ENCODE assay signal across 2 fruit fly cellular contexts in the genomic region with DNA sequence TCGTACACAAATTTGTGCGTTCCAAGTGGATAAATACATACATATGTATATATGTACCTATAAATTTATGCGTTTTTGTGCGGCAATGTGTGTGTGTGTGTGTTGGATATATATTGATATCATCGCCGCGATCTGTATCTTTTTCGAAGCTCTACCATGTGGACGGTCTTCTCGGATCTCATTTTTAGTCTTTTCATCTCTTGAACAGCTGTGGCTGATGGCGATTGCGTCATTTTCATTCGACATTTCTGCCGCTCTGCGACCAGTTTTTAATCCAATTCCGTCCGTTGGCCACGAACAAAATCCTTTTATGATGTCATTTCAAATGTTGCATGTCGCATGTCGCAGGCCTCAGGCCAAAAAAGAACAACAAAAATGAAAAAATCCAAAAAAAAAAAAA.
TF ChIP-seq lines count a peak whose summit lies in the region.

No protein-coding gene starts in this region.

- TF ChIP-seq CTCF in whole organism, embryonic (GFP tag; optimal IDR thresholded peaks at IDR 0.05; lab: Kevin White, UChicago): no peak

TF ChIP-seq in whole organism, embryonic, 481 proteins besides CTCF, POLR2A, EP300 and RAD21:
- TF ChIP-seq Pdp1 (GFP tag; optimal IDR thresholded peaks at IDR 0.05; lab: Kevin White, UChicago) (peak in 1 of 2 experiments; percentile 83), CG9797 (GFP tag; optimal IDR thresholded peaks at IDR 0.05; lab: Kevin White, UChicago) (no peak), CG7372 (GFP tag; IDR thresholded peaks at IDR 0.05; lab: Robert Waterston, UW) (no peak), Sry-β (GFP tag; optimal IDR thresholded peaks at IDR 0.05; lab: Kevin White, UChicago) (no peak), cg (GFP tag; optimal IDR thresholded peaks at IDR 0.05; lab: Kevin White, UChicago) (peak; percentile 34), CG18476 (GFP tag; optimal IDR thresholded peaks at IDR 0.05; lab: Kevin White, UChicago) (no peak), NC2α (GFP tag; optimal IDR thresholded peaks at IDR 0.05; lab: Kevin White, UChicago) (no peak), Med (GFP tag; lab: Kevin White, UChicago) (peak; percentile 31), grn (GFP tag; optimal IDR thresholded peaks at IDR 0.05; lab: Kevin White, UChicago) (peak; percentile 27), BEAF-32 (GFP tag; optimal IDR thresholded peaks at IDR 0.05; lab: Kevin White, UChicago) (no peak), CG7271 (tag; optimal IDR thresholded peaks at IDR 0.05; lab: Kevin White, UChicago) (no peak), CG10462 (GFP tag; optimal IDR thresholded peaks at IDR 0.05; lab: Kevin White, UChicago) (no peak), CG10565 (GFP tag; optimal IDR thresholded peaks at IDR 0.05; lab: Kevin White, UChicago) (no peak), crp (GFP tag; optimal IDR thresholded peaks at IDR 0.05; lab: Kevin White, UChicago) (peak in 1 of 2 experiments; percentile 3), bbx (GFP tag; IDR thresholded peaks at IDR 0.05; lab: Robert Waterston, UW; ENCODE audit: partially characterized antibody) (no peak), Vsx1 (GFP tag; optimal IDR thresholded peaks at IDR 0.05; lab: Kevin White, UChicago) (no peak), tll (GFP tag; optimal IDR thresholded peaks at IDR 0.05; lab: Kevin White, UChicago) (no peak), sens (GFP tag; lab: Kevin White, UChicago) (peak; percentile 61), Jarid2 (GFP tag; optimal IDR thresholded peaks at IDR 0.05; lab: Kevin White, UChicago) (no peak), CG12769 (tag; optimal IDR thresholded peaks at IDR 0.05; lab: Kevin White, UChicago) (peak; percentile 35), slou (GFP tag; optimal IDR thresholded peaks at IDR 0.05; lab: Kevin White, UChicago) (no peak), abd-A (tag; optimal IDR thresholded peaks at IDR 0.05; lab: Kevin White, UChicago) (peak; percentile 3), ab (GFP tag; optimal IDR thresholded peaks at IDR 0.05; lab: Kevin White, UChicago) (no peak), CG9437 (GFP tag; optimal IDR thresholded peaks at IDR 0.05; lab: Kevin White, UChicago) (no peak), caup (GFP tag; optimal IDR thresholded peaks at IDR 0.05; lab: Kevin White, UChicago; ENCODE audit: severe bottlenecking) (no peak), CG7556 (GFP tag; optimal IDR thresholded peaks at IDR 0.05; lab: Kevin White, UChicago) (no peak), maf-S (GFP tag; optimal IDR thresholded peaks at IDR 0.05; lab: Kevin White, UChicago) (no peak), trem (tag; optimal IDR thresholded peaks at IDR 0.05; lab: Kevin White, UChicago) (no peak), CG13894 (tag; optimal IDR thresholded peaks at IDR 0.05; lab: Kevin White, UChicago) (peak; percentile 51), sd (tag; optimal IDR thresholded peaks at IDR 0.05; lab: Kevin White, UChicago) (peak; percentile 45), ham (GFP tag; IDR thresholded peaks at IDR 0.05; lab: Robert Waterston, UW) (no peak), Drgx (GFP tag; IDR thresholded peaks at IDR 0.05; lab: Robert Waterston, UW) (no peak), nau (GFP tag; optimal IDR thresholded peaks at IDR 0.05; lab: Kevin White, UChicago) (peak; percentile 4), HmgZ (tag; optimal IDR thresholded peaks at IDR 0.05; lab: Kevin White, UChicago) (no peak), gro (GFP tag; optimal IDR thresholded peaks at IDR 0.05; lab: Kevin White, UChicago) (no peak), peb (GFP tag; IDR thresholded peaks at IDR 0.05; lab: Robert Waterston, UW) (no peak), Ets97D (GFP tag; optimal IDR thresholded peaks at IDR 0.05; lab: Kevin White, UChicago) (no peak), CG1024 (GFP tag; IDR thresholded peaks at IDR 0.05; lab: Robert Waterston, UW) (no peak), CG10543 (GFP tag; optimal IDR thresholded peaks at IDR 0.05; lab: Kevin White, UChicago) (peak; percentile 14), chm (GFP tag; IDR thresholded peaks at IDR 0.05; lab: Robert Waterston, UW) (0 out of 2 replicates have a peak, but pooled peaks have one; percentile 32), CG34376 (GFP tag; optimal IDR thresholded peaks at IDR 0.05; lab: Kevin White, UChicago) (no peak)
TF ChIP-seq in whole organism, embryonic: peak in this region for 13.

TF ChIP-seq in whole organism, prepupa, 60 proteins besides CTCF, POLR2A, EP300 and RAD21:
- no peak for TF ChIP-seq svp (GFP tag; lab: Kevin White, UChicago)
- TF ChIP-seq vri (GFP tag; optimal IDR thresholded peaks at IDR 0.05; lab: Kevin White, UChicago): peak; percentile 28
TF ChIP-seq in whole organism, prepupa: peak in this region for 1.
